Worm (Caenorhabditis elegans): ENCODE results near the gene ZK1098.3.

DNA sequence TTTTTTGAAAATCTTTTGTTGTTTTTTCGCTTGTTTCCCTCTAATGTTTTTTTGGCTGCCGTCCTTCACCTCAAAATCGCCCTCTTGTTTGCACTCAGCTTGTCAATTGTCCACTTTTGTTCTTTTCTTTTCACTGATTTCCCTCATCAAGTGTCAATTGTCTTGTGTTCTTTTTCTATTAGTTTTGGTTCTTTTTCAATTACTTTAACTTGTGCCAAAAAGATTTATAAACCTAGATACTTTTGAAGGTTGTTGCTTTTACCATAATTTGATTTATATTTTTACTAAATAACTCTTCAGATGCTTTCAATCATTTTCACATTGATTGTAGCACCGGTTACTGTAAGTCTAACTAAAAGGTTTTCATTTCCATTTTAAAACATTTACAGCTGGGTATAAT, 29.9 kb upstream of the ZK1098.3 start, which contains the start of gene C48B4.13:
- TF ChIP-seq aly-1 (tag; optimal IDR thresholded peaks at IDR 0.05) (no peak), ama-1 (optimal IDR thresholded peaks at IDR 0.05) (no peak), tbx-37 (GFP tag; conservative IDR thresholded peaks at IDR 0.05) (no peak), flt-1 (GFP tag; IDR thresholded peaks at IDR 0.05) (no peak), sea-1 (GFP tag; conservative IDR thresholded peaks at IDR 0.05) (no peak)
